Fruit fly (Drosophila melanogaster): Measurements from ENCODE around the gene ppk8.

The ppk8 gene

dm6 chrX:3557512-3557911, at the start of gene ppk8:
ppk8 (plus strand) TSS chrX:3557812.
- TF ChIP-seq Nf-YB (GFP tag; optimal IDR thresholded peaks at IDR 0.05) (no peak), gfzf (GFP tag; optimal IDR thresholded peaks at IDR 0.05) (no peak)

- TF ChIP-seq Camta (GFP tag; optimal IDR thresholded peaks at IDR 0.05) = no peak
- TF ChIP-seq dati (GFP tag; IDR thresholded peaks at IDR 0.05) = no peak
- TF ChIP-seq Dbx (GFP tag; IDR thresholded peaks at IDR 0.05) = no peak
- TF ChIP-seq gt (GFP tag; IDR thresholded peaks at IDR 0.05) = no peak
- no peak for TF ChIP-seq CG17359 (tag; optimal IDR thresholded peaks at IDR 0.05)
- TF ChIP-seq CG3407 (GFP tag; optimal IDR thresholded peaks at IDR 0.05) = no peak
- TF ChIP-seq CG4730 (GFP tag; IDR thresholded peaks at IDR 0.05) = no peak
- TF ChIP-seq Hr39 (optimal IDR thresholded peaks at IDR 0.05) = no peak
Measured at dm6 chrX:3514016-3514415, 43.6 kb upstream of the ppk8 start, which contains the start of gene CG13021. CG13021 (plus strand) TSS chrX:3514316.

dm6 chrX:3530696-3531095, 26.9 kb upstream of the ppk8 start:
- TF ChIP-seq crc (GFP tag; optimal IDR thresholded peaks at IDR 0.05) (no peak), CG17802 (tag; optimal IDR thresholded peaks at IDR 0.05) (no peak), Hey (tag; optimal IDR thresholded peaks at IDR 0.05) (no peak), HLHmδ (GFP tag; optimal IDR thresholded peaks at IDR 0.05) (no peak), nerfin-1 (tag; optimal IDR thresholded peaks at IDR 0.05) (peak; percentile 69), CG12219 (GFP tag; optimal IDR thresholded peaks at IDR 0.05) (no peak), pum (GFP tag; optimal IDR thresholded peaks at IDR 0.05) (no peak), CG6813 (GFP tag; optimal IDR thresholded peaks at IDR 0.05) (no peak), CG16815 (GFP tag; optimal IDR thresholded peaks at IDR 0.05) (no peak), CG14050 (GFP tag; IDR thresholded peaks at IDR 0.05) (no peak), CG18476 (GFP tag; optimal IDR thresholded peaks at IDR 0.05) (no peak), CG10462 (GFP tag; optimal IDR thresholded peaks at IDR 0.05) (no peak), CG5180 (GFP tag; optimal IDR thresholded peaks at IDR 0.05) (peak; percentile 89), CG3407 (GFP tag; optimal IDR thresholded peaks at IDR 0.05) (no peak), ewg (GFP tag; optimal IDR thresholded peaks at IDR 0.05) (peak; percentile 94), Nf-YB (GFP tag; optimal IDR thresholded peaks at IDR 0.05) (peak; percentile 82), Gsc (GFP tag; IDR thresholded peaks at IDR 0.05) (no peak), br (optimal IDR thresholded peaks at IDR 0.05) (no peak), Lpt (GFP tag; optimal IDR thresholded peaks at IDR 0.05) (no peak), Elba2 (GFP tag; optimal IDR thresholded peaks at IDR 0.05) (no peak), CG17385 (GFP tag; optimal IDR thresholded peaks at IDR 0.05) (no peak), MTF-1 (GFP tag; optimal IDR thresholded peaks at IDR 0.05; ENCODE audit: borderline replicate concordance) (no peak), Bgb (GFP tag; IDR thresholded peaks at IDR 0.05; ENCODE audit: partially characterized antibody) (no peak), B-H2 (GFP tag; optimal IDR thresholded peaks at IDR 0.05) (no peak), CG9727 (GFP tag; optimal IDR thresholded peaks at IDR 0.05) (no peak), CG2199 (GFP tag; IDR thresholded peaks at IDR 0.05) (no peak), ranshi (GFP tag; IDR thresholded peaks at IDR 0.05) (no peak), CG13424 (tag; optimal IDR thresholded peaks at IDR 0.05) (no peak), CG32532 (GFP tag; IDR thresholded peaks at IDR 0.05) (no peak), disco-r (GFP tag; optimal IDR thresholded peaks at IDR 0.05) (no peak), CG7357 (GFP tag; IDR thresholded peaks at IDR 0.05) (no peak), Nf-YC (tag; optimal IDR thresholded peaks at IDR 0.05) (peak; percentile 95), abd-A (tag; optimal IDR thresholded peaks at IDR 0.05) (peak; percentile 55), CG2889 (GFP tag; IDR thresholded peaks at IDR 0.05) (no peak), Dbx (GFP tag; IDR thresholded peaks at IDR 0.05) (no peak), Deaf1 (tag; optimal IDR thresholded peaks at IDR 0.05) (peak; percentile 98), caup (GFP tag; optimal IDR thresholded peaks at IDR 0.05; ENCODE audit: severe bottlenecking) (no peak), sens (GFP tag) (peak; percentile 15), Max (GFP tag; optimal IDR thresholded peaks at IDR 0.05) (peak; percentile 76), CG4617 (GFP tag; optimal IDR thresholded peaks at IDR 0.05; ENCODE audit: borderline replicate concordance) (no peak), Jarid2 (GFP tag; optimal IDR thresholded peaks at IDR 0.05) (no peak)
